Worm (Caenorhabditis elegans): ENCODE data around the gene coel-1.
A peak's percentile ranks its signal among the peaks of the same experiment; 100 is the strongest.

coel-1 gene

DNA sequence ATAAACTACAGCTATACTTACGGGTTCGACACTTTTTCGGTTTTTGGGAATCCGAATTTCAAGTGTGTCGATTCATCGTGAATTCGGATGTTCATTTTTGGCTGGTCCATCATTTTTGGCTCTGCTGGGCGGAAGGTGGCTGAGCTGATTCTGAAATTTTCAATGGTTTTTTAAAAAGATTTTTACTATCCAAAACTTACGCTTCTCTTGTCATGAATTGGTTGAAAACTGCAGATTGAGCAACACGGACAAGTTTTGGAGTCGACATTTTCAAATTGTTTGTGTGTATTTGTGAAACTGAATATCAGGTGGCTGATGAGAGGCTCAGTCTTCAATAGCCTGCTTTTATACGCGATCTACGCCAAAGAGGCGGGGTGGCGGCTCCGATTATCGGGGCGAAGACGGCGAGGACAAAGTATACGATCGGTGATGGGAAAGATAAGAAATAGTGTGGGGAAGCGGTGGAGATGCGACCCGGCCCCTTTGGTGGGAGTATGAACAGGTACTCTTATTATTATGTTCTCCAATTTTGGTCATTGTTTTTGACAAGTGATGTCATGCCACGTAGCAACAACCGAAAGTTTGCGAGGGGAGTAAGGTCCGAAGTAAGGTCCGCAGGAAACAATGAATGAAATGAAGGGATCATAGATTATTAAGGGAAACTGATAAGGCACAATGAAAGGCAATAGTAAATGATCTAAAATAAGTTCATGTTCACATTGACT is 18.4 kb upstream of the coel-1 start, which contains the start of gene F48D6.4 (continued):
- TF ChIP-seq ztf-4 (tag; optimal IDR thresholded peaks at IDR 0.05) = no peak
- TF ChIP-seq egl-27 (tag; optimal IDR thresholded peaks at IDR 0.05) = no peak
- TF ChIP-seq gmeb-1 (tag; optimal IDR thresholded peaks at IDR 0.05) = no peak
- no peak for TF ChIP-seq alr-1 (tag; optimal IDR thresholded peaks at IDR 0.05)
- TF ChIP-seq mdl-1 (tag; optimal IDR thresholded peaks at IDR 0.05) = no peak
- no peak for TF ChIP-seq elt-1 (tag; optimal IDR thresholded peaks at IDR 0.05)
- TF ChIP-seq dmd-4 (tag; optimal IDR thresholded peaks at IDR 0.05) = no peak
- TF ChIP-seq crh-2 (tag; optimal IDR thresholded peaks at IDR 0.05) = peak; percentile 83

DNA sequence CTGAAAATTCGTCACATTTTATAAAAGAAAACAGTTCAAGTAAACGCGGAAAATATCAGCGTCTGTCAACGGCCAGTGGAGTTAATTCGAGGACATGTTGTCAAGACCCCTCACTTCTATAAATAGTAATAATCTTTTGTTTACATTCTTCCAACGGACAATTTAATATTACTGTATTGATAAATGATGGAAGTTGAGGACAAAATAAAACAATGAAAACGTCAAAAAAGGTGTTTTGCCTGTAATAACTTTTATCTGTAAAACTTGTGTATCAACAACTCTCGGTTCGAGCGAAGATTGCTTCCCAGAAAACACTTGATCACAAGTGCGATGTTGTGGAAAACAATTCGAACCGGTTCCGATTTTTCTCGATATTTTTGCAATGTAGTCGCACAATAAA is 17.0 kb upstream of the coel-1 start:
- TF ChIP-seq nhr-129 (tag; optimal IDR thresholded peaks at IDR 0.05) (peak; percentile 11), unc-55 (GFP tag; optimal IDR thresholded peaks at IDR 0.05) (no peak)

DNA sequence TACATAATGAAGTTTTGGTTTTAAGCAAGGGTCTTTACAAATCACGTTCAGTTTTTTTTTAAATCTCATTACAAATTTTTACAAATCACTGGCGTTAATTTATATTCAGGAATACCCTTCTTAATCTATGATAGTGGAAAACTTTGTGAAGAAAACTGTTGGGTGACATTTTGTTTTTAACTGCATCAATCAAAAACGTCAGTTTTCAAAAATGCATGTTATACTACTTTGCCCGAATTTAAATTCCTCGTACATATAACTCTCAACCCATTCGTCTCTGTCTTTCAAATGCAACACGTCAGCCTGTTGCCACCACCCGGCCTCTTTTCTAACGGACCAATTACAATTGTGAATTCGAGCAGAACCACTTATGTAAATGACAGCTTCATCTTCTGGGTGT is 16.5 kb upstream of the coel-1 start, which contains the start of gene hlh-13:
Gene hlh-13 (plus strand): TSS at position 301 of the 400 bp plus-strand sequence.
- no peak for TF ChIP-seq mdl-1 (tag; optimal IDR thresholded peaks at IDR 0.05)
- no peak for TF ChIP-seq ceh-82 (tag; optimal IDR thresholded peaks at IDR 0.05)
- no peak for TF ChIP-seq gmeb-1 (tag; optimal IDR thresholded peaks at IDR 0.05)
- TF ChIP-seq ama-1 (optimal IDR thresholded peaks at IDR 0.05) = no peak
- TF ChIP-seq elt-3 (tag; optimal IDR thresholded peaks at IDR 0.05) = no peak
- no peak for TF ChIP-seq unc-55 (GFP tag; optimal IDR thresholded peaks at IDR 0.05)
- TF ChIP-seq nhr-25 (tag; optimal IDR thresholded peaks at IDR 0.05) = no peak
- TF ChIP-seq unc-39 (tag; optimal IDR thresholded peaks at IDR 0.05) = no peak
- no peak for TF ChIP-seq peb-1 (tag; optimal IDR thresholded peaks at IDR 0.05)
- no peak for TF ChIP-seq nhr-129 (tag; optimal IDR thresholded peaks at IDR 0.05)
- no peak for TF ChIP-seq nhr-77 (tag; optimal IDR thresholded peaks at IDR 0.05)
- TF ChIP-seq ztf-11 (tag; optimal IDR thresholded peaks at IDR 0.05) = no peak
- no peak for TF ChIP-seq R02D3.7 (tag; optimal IDR thresholded peaks at IDR 0.05)
- TF ChIP-seq lin-13 (GFP tag; optimal IDR thresholded peaks at IDR 0.05) = no peak
- no peak for TF ChIP-seq ztf-4 (tag; optimal IDR thresholded peaks at IDR 0.05)
- no peak for TF ChIP-seq ZK546.5 (tag; optimal IDR thresholded peaks at IDR 0.05)
- no peak for TF ChIP-seq sma-9 (GFP tag; optimal IDR thresholded peaks at IDR 0.05)
- TF ChIP-seq sma-9 (tag; optimal IDR thresholded peaks at IDR 0.05) = no peak
- no peak for TF ChIP-seq ceh-16 (tag; optimal IDR thresholded peaks at IDR 0.05)
- TF ChIP-seq alr-1 (tag; optimal IDR thresholded peaks at IDR 0.05) = no peak

DNA sequence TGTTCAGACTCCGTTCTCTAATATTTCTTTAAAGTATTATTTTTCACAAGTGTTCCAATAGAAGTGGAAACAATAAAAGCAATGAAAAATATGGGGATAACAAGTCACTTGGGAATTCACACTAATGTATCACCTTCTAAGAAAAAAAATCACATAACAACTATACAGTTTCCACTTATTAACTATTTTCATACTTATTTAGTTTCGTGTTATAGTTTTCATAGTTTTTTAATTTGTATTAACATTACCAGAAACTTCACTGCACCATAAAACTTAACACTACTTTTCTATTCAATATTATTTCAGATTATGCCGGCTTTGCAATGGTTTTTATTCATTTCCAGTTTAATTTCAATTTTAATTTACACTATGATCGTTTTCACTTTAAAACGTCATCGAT is 13.4 kb upstream of the coel-1 start, which contains the start of gene srv-5:
Gene srv-5 (plus strand): TSS at position 301 of the 400 bp plus-strand sequence.
- no peak for TF ChIP-seq ama-1 (optimal IDR thresholded peaks at IDR 0.05)
- TF ChIP-seq nhr-129 (tag; optimal IDR thresholded peaks at IDR 0.05) = no peak
- no peak for TF ChIP-seq alr-1 (tag; optimal IDR thresholded peaks at IDR 0.05)
- no peak for TF ChIP-seq elt-3 (tag; optimal IDR thresholded peaks at IDR 0.05)
- no peak for TF ChIP-seq C34F6.9 (tag; optimal IDR thresholded peaks at IDR 0.05)
- no peak for TF ChIP-seq gmeb-1 (tag; optimal IDR thresholded peaks at IDR 0.05)
- TF ChIP-seq ceh-16 (tag; optimal IDR thresholded peaks at IDR 0.05) = no peak
- TF ChIP-seq R02D3.7 (tag; optimal IDR thresholded peaks at IDR 0.05) = no peak
- no peak for TF ChIP-seq fos-1 (tag; optimal IDR thresholded peaks at IDR 0.05)
- no peak for TF ChIP-seq lin-13 (GFP tag; optimal IDR thresholded peaks at IDR 0.05)
- TF ChIP-seq mbf-1 (tag; optimal IDR thresholded peaks at IDR 0.05) = no peak
- TF ChIP-seq egl-27 (tag; optimal IDR thresholded peaks at IDR 0.05) = no peak

DNA sequence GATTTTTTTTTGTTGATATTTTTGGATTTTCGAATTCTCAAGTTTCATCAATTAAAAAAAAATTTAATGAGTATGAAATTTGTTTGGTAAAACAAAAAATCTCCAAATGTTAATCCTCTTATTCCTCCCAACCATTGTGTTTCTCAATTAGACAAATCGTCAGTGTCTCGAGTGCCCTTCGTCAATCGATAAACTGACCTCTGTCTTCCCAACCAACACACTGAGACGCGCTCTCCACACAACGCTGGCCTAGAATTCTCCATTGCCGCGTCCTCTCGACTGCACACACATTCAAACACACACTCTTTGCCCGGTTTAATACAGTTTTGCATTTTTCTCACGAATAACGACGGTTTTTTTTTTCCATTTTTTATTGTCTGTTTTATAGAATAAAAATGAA is 10.7 kb upstream of the coel-1 start, which contains the start of gene taf-11.1:
Gene taf-11.1 (plus strand): TSS at position 389 of the 400 bp plus-strand sequence.
- TF ChIP-seq gmeb-1 (tag; optimal IDR thresholded peaks at IDR 0.05) (no peak), ztf-11 (tag; optimal IDR thresholded peaks at IDR 0.05) (no peak), ceh-82 (tag; optimal IDR thresholded peaks at IDR 0.05) (no peak), C34F6.9 (tag; optimal IDR thresholded peaks at IDR 0.05) (peak; percentile 22), lin-13 (GFP tag; optimal IDR thresholded peaks at IDR 0.05) (no peak), lsy-2 (tag; optimal IDR thresholded peaks at IDR 0.05) (peak in 1 of 2 experiments; percentile 50), crh-2 (tag; optimal IDR thresholded peaks at IDR 0.05) (peak; percentile 54), unc-55 (GFP tag; optimal IDR thresholded peaks at IDR 0.05) (peak; percentile 7), nhr-129 (tag; optimal IDR thresholded peaks at IDR 0.05) (peak; percentile 50), nhr-21 (tag; optimal IDR thresholded peaks at IDR 0.05) (no peak), fos-1 (tag; optimal IDR thresholded peaks at IDR 0.05) (peak; percentile 27), Y55F3AM.14 (GFP tag; optimal IDR thresholded peaks at IDR 0.05) (no peak), blmp-1 (tag; optimal IDR thresholded peaks at IDR 0.05; ENCODE audit: insufficient read depth) (no peak)
